Fruit fly (Drosophila melanogaster) whole organism, adult: ENCODE data around the gene Son.

ENCODE experiments used
- CG11617 ChIP-seq: fragments of 200-800 bp; sonication (Bioruptor generic); optimal IDR thresholded peaks from 2 replicates; lab custom pipeline; 2017; ENCODE audit warnings: mild to moderate bottlenecking, missing biosample characterization, missing genetic modification reagents, missing genetic modification characterization
- CG14711 ChIP-seq: fragments of 200-800 bp; sonication (Bioruptor generic); optimal IDR thresholded peaks from 2 replicates; lab custom pipeline; 2018; ENCODE audit warnings: missing biosample characterization, mild to moderate bottlenecking, missing genetic modification characterization, moderate library complexity
- CG33017 ChIP-seq: fragments of 200-800 bp; sonication (Bioruptor generic); optimal IDR thresholded peaks from 2 replicates; lab custom pipeline; 2018; ENCODE audit warnings: missing biosample characterization, mild to moderate bottlenecking, missing genetic modification characterization, moderate library complexity
- CG5204 ChIP-seq: fragments of 200-800 bp; sonication (Bioruptor generic); optimal IDR thresholded peaks from 2 replicates; lab custom pipeline; 2016; ENCODE audit warnings: missing biosample characterization, missing genetic modification characterization
- CG7045 ChIP-seq: fragments of 200-800 bp; sonication (Bioruptor generic); optimal IDR thresholded peaks from 2 replicates; lab custom pipeline; 2017; ENCODE audit warnings: missing biosample characterization, mild to moderate bottlenecking, missing genetic modification characterization
- Mnt ChIP-seq: fragments of 200-800 bp; sonication (Bioruptor generic); optimal IDR thresholded peaks from 2 replicates; lab custom pipeline; 2016; ENCODE audit warnings: missing biosample characterization, mild to moderate bottlenecking, missing genetic modification characterization
- cic ChIP-seq: fragments of 200-800 bp; sonication (Bioruptor generic); optimal IDR thresholded peaks from 2 replicates; lab custom pipeline; 2017; ENCODE audit warnings: missing biosample characterization, mild to moderate bottlenecking, missing genetic modification characterization, moderate library complexity
- kay ChIP-seq: fragments of 200-800 bp; sonication (Bioruptor generic); peaks from one replicate; lab custom pipeline; 2016; ENCODE audit warnings: missing biosample characterization, missing genetic modification characterization, borderline replicate concordance
- tj ChIP-seq: fragments of 200-800 bp; sonication (Bioruptor generic); optimal IDR thresholded peaks from 3 replicates; lab custom pipeline; 2017; ENCODE audit warnings: missing biosample characterization, mild to moderate bottlenecking, missing genetic modification characterization, moderate library complexity
- toe ChIP-seq: fragments of 200-800 bp; sonication (Bioruptor generic); optimal IDR thresholded peaks from 2 replicates; lab custom pipeline; 2016; ENCODE audit warnings: missing biosample characterization, missing genetic modification characterization

DNA sequence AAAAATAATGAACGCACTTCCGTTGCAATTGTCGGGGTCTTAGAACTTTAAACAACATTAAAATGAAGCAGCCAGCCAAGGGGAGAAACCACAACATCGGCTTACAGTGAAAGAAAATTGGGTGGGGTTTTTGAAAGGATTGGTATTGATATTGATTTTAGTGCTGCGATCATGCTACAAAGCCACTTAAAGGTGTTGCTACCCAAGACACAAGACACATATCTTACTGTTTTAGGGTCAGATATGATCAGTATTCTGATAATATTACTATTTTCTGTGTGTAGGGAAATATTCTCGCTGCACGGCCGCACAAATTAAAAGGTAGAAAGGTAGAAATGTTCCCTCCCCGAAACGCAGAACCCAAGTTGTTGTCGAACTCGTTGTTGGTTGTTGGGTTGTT lies 27.2 kb downstream of the Son start:
- no peak for TF ChIP-seq CG11617 (GFP tag; lab: Kevin White, UChicago)
- TF ChIP-seq Mnt (GFP tag; lab: Kevin White, UChicago): no peak
- TF ChIP-seq CG14711 (tag; lab: Kevin White, UChicago): no peak
- TF ChIP-seq tj (GFP tag; lab: Kevin White, UChicago): no peak
- TF ChIP-seq CG33017: no peak
- no peak for TF ChIP-seq CG7045 (GFP tag; lab: Kevin White, UChicago)
- no peak for TF ChIP-seq cic (GFP tag; lab: Kevin White, UChicago)
- TF ChIP-seq kay: no peak
- TF ChIP-seq CG5204 (GFP tag; lab: Kevin White, UChicago): no peak
- TF ChIP-seq toe: no peak
